Worm (Caenorhabditis elegans) whole organism, L1 larva: Measurements from ENCODE around the gene K08H10.6.

Source experiments
- F16B12.6 ChIP-seq: fragments of 150-350 bp; optimal IDR thresholded peaks from 2 replicates; lab custom pipeline; 2014; ENCODE audit warnings: missing biosample characterization, missing genetic modification characterization
- Y116A8C.19 ChIP-seq: sonication (generic microtip); optimal IDR thresholded peaks from 2 replicates; lab custom pipeline; 2016; ENCODE audit warnings: missing compliant biosample characterization, missing genetic modification characterization, borderline replicate concordance
- alr-1 ChIP-seq: fragments of 200-800 bp; sonication (Bioruptor generic); optimal IDR thresholded peaks from 2 replicates; lab custom pipeline; 2018; ENCODE audit warnings: borderline replicate concordance, mild to moderate bottlenecking, missing genetic modification characterization, missing compliant biosample characterization
- ama-1 ChIP-seq: fragments of 150-350 bp; optimal IDR thresholded peaks from 2 replicates; lab custom pipeline; 2014
- ceh-8 ChIP-seq: fragments of 200-800 bp; sonication (Bioruptor generic); optimal IDR thresholded peaks from 2 replicates; lab custom pipeline; 2018; ENCODE audit warnings: mild to moderate bottlenecking, missing genetic modification characterization, moderate library complexity, missing compliant biosample characterization
- ceh-88 ChIP-seq: fragments of 200-800 bp; sonication (Bioruptor generic); IDR thresholded peaks from 2 replicates; pipeline ENCODE4 v1.3.6; 2022; ENCODE audit warnings: missing genetic modification characterization, missing compliant biosample characterization
- ces-1 ChIP-seq: fragments of 150-350 bp; optimal IDR thresholded peaks from 2 replicates; lab custom pipeline; 2014; ENCODE audit warnings: missing biosample characterization, missing genetic modification reagents, missing genetic modification characterization
- dpl-1 ChIP-seq, 3 experiments: fragments of 150-350 bp in 2 of 3; sonication (generic microtip) in 1 of 3; optimal IDR thresholded peaks; 2 replicates each; lab custom pipeline; 2014 to 2017; ENCODE audit warnings: missing biosample characterization in 3 of 3, missing genetic modification characterization in 3 of 3, missing genetic modification reagents in 3 of 3
- dsc-1 ChIP-seq: sonication (generic microtip); optimal IDR thresholded peaks from 2 replicates; lab custom pipeline; 2016; ENCODE audit warnings: mild to moderate bottlenecking, missing genetic modification characterization, missing compliant biosample characterization
- efl-1 ChIP-seq, 4 experiments: fragments of 150-350 bp; optimal IDR thresholded peaks in 3 of 4; peaks in 1 of 4; 1 replicate in 1 of 4; 2 replicates in 3 of 4; lab custom pipeline; 2014; ENCODE audit warnings: missing biosample characterization in 2 of 4, missing genetic modification characterization in 2 of 4, missing genetic modification reagents in 2 of 4
- elt-3 ChIP-seq, 6 experiments: fragments of 150-350 bp in 1 of 6; sonication (generic microtip); optimal IDR thresholded peaks; 2 replicates each; lab custom pipeline; 2017 to 2018; ENCODE audit warnings: missing biosample characterization in 6 of 6, missing genetic modification characterization in 6 of 6, inconsistent platforms in 1 of 6
- fos-1 ChIP-seq: fragments of 150-350 bp; optimal IDR thresholded peaks from 2 replicates; lab custom pipeline; 2014; ENCODE audit warnings: missing biosample characterization, missing genetic modification characterization
- grh-1 ChIP-seq: fragments of 200-800 bp; sonication (Bioruptor generic); IDR thresholded peaks from 2 replicates; pipeline ENCODE4 v1.3.6; 2022; ENCODE audit warnings: missing genetic modification reagents, missing genetic modification characterization, missing compliant biosample characterization
- hlh-17 ChIP-seq: fragments of 200-800 bp; sonication (Bioruptor generic); optimal IDR thresholded peaks from 2 replicates; lab custom pipeline; 2018; ENCODE audit warnings: missing genetic modification characterization, mild to moderate bottlenecking, missing compliant biosample characterization, moderate library complexity, borderline replicate concordance
- irx-1 ChIP-seq: sonication (generic microtip); optimal IDR thresholded peaks from 2 replicates; lab custom pipeline; 2016; ENCODE audit warnings: missing genetic modification characterization, missing compliant biosample characterization
- jun-1 ChIP-seq: fragments of 150-350 bp; optimal IDR thresholded peaks from 2 replicates; lab custom pipeline; 2014; ENCODE audit warnings: missing biosample characterization, missing genetic modification reagents, missing genetic modification characterization
- lin-13 ChIP-seq: fragments of 150-350 bp; optimal IDR thresholded peaks from 2 replicates; lab custom pipeline; 2014; ENCODE audit warnings: missing biosample characterization, missing genetic modification reagents, missing genetic modification characterization
- lin-14 ChIP-seq: fragments of 200-800 bp; sonication (Bioruptor generic); optimal IDR thresholded peaks from 2 replicates; lab custom pipeline; 2018; ENCODE audit warnings: mild to moderate bottlenecking, missing genetic modification characterization, moderate library complexity, missing compliant biosample characterization
- lin-35 ChIP-seq, 2 experiments: fragments of 150-350 bp; optimal IDR thresholded peaks; 2 replicates each; lab custom pipeline; 2014; ENCODE audit warnings: missing biosample characterization in 2 of 2, missing genetic modification characterization in 2 of 2, missing genetic modification reagents in 2 of 2
- lin-39 ChIP-seq: fragments of 150-350 bp; optimal IDR thresholded peaks from 2 replicates; lab custom pipeline; 2014; ENCODE audit warnings: missing biosample characterization, missing genetic modification reagents, missing genetic modification characterization
- lsy-2 ChIP-seq, 2 experiments: fragments of 150-350 bp; optimal IDR thresholded peaks; 2 replicates each; lab custom pipeline; 2014; ENCODE audit warnings: missing biosample characterization in 2 of 2, missing genetic modification characterization in 2 of 2
- mab-9 ChIP-seq: fragments of 200-800 bp; sonication (Bioruptor generic); IDR thresholded peaks from 2 replicates; pipeline ENCODE4 v1.3.6; 2022; ENCODE audit warnings: missing genetic modification reagents, missing genetic modification characterization, missing compliant biosample characterization
- mdl-1 ChIP-seq, 2 experiments: fragments of 150-350 bp; optimal IDR thresholded peaks; 2 replicates each; lab custom pipeline; 2014 to 2017; ENCODE audit warnings: missing biosample characterization in 2 of 2, missing genetic modification characterization in 2 of 2, inconsistent platforms in 1 of 2
- nhr-12 ChIP-seq: sonication (generic microtip); optimal IDR thresholded peaks from 2 replicates; lab custom pipeline; 2017; ENCODE audit warnings: missing biosample characterization, missing genetic modification characterization
- nhr-19 ChIP-seq: fragments of 200-800 bp; sonication (Bioruptor generic); conservative IDR thresholded peaks from 2 replicates; pipeline ENCODE4 v1.3.6; 2022; ENCODE audit warnings: missing genetic modification characterization, missing compliant biosample characterization
- nhr-20 ChIP-seq: sonication (generic microtip); optimal IDR thresholded peaks from 2 replicates; lab custom pipeline; 2016; ENCODE audit warnings: mild to moderate bottlenecking, missing genetic modification characterization, missing compliant biosample characterization
- nhr-71 ChIP-seq: sonication (generic microtip); optimal IDR thresholded peaks from 2 replicates; lab custom pipeline; 2016; ENCODE audit warnings: mild to moderate bottlenecking, missing genetic modification characterization, moderate library complexity, missing compliant biosample characterization
- nhr-76 ChIP-seq: sonication (generic microtip); optimal IDR thresholded peaks from 2 replicates; lab custom pipeline; 2017; ENCODE audit warnings: missing biosample characterization, missing genetic modification characterization
- nhr-77 ChIP-seq: fragments of 150-350 bp; optimal IDR thresholded peaks from 2 replicates; lab custom pipeline; 2014; ENCODE audit warnings: missing biosample characterization, missing genetic modification characterization
- nhr-84 ChIP-seq: sonication (generic microtip); optimal IDR thresholded peaks from 2 replicates; lab custom pipeline; 2017; ENCODE audit warnings: missing biosample characterization, missing genetic modification characterization
- pag-3 ChIP-seq: sonication (generic microtip); optimal IDR thresholded peaks from 2 replicates; lab custom pipeline; 2017; ENCODE audit warnings: missing genetic modification characterization, mild to moderate bottlenecking, missing compliant biosample characterization, antibody characterized with exemption, borderline replicate concordance; ENCODE audit not compliant: insufficient read depth
- pax-3 ChIP-seq: fragments of 200-800 bp; sonication (Bioruptor generic); optimal IDR thresholded peaks from 2 replicates; lab custom pipeline; 2018; ENCODE audit warnings: mild to moderate bottlenecking, missing genetic modification characterization, moderate library complexity, missing compliant biosample characterization
- rnt-1 ChIP-seq: sonication (generic microtip); optimal IDR thresholded peaks from 2 replicates; lab custom pipeline; 2016; ENCODE audit warnings: mild to moderate bottlenecking, missing genetic modification characterization, moderate library complexity, missing compliant biosample characterization
- skn-1 ChIP-seq: fragments of 150-350 bp; optimal IDR thresholded peaks from 2 replicates; lab custom pipeline; 2014; ENCODE audit warnings: missing biosample characterization, missing genetic modification characterization
- snu-23 ChIP-seq: sonication (generic microtip); optimal IDR thresholded peaks from 2 replicates; lab custom pipeline; 2016; ENCODE audit warnings: missing genetic modification characterization, missing compliant biosample characterization
- sox-4 ChIP-seq: sonication (generic microtip); optimal IDR thresholded peaks from 2 replicates; lab custom pipeline; 2016; ENCODE audit warnings: missing genetic modification characterization, missing compliant biosample characterization
- sup-37 ChIP-seq: fragments of 200-800 bp; sonication (Bioruptor generic); optimal IDR thresholded peaks from 2 replicates; lab custom pipeline; 2018; ENCODE audit warnings: mild to moderate bottlenecking, missing genetic modification characterization, missing compliant biosample characterization
- swsn-7 ChIP-seq: sonication (generic microtip); optimal IDR thresholded peaks from 2 replicates; lab custom pipeline; 2016; ENCODE audit warnings: missing genetic modification characterization, missing compliant biosample characterization
- tbx-2 ChIP-seq: sonication (generic microtip); optimal IDR thresholded peaks from 2 replicates; lab custom pipeline; 2016; ENCODE audit warnings: missing genetic modification characterization, missing compliant biosample characterization
- unc-130 ChIP-seq: fragments of 150-350 bp; optimal IDR thresholded peaks from 2 replicates; lab custom pipeline; 2017; ENCODE audit warnings: missing biosample characterization, missing genetic modification characterization, inconsistent platforms
- unc-30 ChIP-seq: sonication (generic microtip); optimal IDR thresholded peaks from 2 replicates; lab custom pipeline; 2017; ENCODE audit warnings: missing biosample characterization, missing genetic modification characterization
- unc-62 ChIP-seq: fragments of 150-350 bp; optimal IDR thresholded peaks from 2 replicates; lab custom pipeline; 2014; ENCODE audit warnings: missing biosample characterization, missing genetic modification reagents, missing genetic modification characterization
- unc-86 ChIP-seq: sonication (generic microtip); optimal IDR thresholded peaks from 2 replicates; lab custom pipeline; 2016; ENCODE audit warnings: missing genetic modification characterization, missing compliant biosample characterization
- unc-98 ChIP-seq: fragments of 200-800 bp; sonication (Bioruptor generic); IDR thresholded peaks from 2 replicates; pipeline ENCODE4 v1.3.6; 2022; ENCODE audit warnings: missing genetic modification characterization, missing compliant biosample characterization
- xbp-1 ChIP-seq: sonication (generic microtip); optimal IDR thresholded peaks from 2 replicates; lab custom pipeline; 2016; ENCODE audit warnings: missing genetic modification characterization, missing compliant biosample characterization
- zip-4 ChIP-seq: fragments of 200-800 bp; sonication (Bioruptor generic); optimal IDR thresholded peaks from 2 replicates; lab custom pipeline; 2018; ENCODE audit warnings: mild to moderate bottlenecking, missing genetic modification characterization, moderate library complexity, missing compliant biosample characterization

K08H10.6 gene

DNA sequence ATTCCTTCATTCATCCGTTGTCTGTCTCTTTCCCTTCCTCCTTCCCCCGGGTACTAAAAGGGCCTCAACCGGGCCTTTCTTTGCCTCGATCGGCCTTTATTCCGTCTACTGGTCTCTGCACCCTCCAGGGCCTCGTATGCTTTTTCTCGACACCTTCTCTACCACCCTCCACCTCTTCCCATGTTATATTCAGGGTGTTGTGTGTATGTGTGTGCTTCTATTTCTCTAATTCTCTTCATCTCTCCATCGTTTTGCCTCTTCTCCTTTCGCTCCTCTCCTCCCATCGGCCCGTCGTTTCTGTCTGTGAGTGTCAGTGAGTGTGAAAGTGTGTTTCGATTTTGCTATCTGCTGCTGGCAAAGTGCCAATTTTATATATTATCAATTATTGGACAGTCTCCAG, 44.1 kb upstream of the K08H10.6 start (continued):
- peak; percentile 62 to 69 for TF ChIP-seq efl-1 (optimal IDR thresholded peaks at IDR 0.05; lab: Kevin White, UChicago)
- no peak for TF ChIP-seq efl-1 (GFP tag; optimal IDR thresholded peaks at IDR 0.05 in 1 of 2; lab: Kevin White, UChicago)
- TF ChIP-seq snu-23 (GFP tag; lab: Kevin White, UChicago) = peak; percentile 75
- no peak for TF ChIP-seq lin-39 (tag; lab: Kevin White, UChicago)
- peak; percentile 26 for TF ChIP-seq xbp-1 (tag; lab: Kevin White, UChicago)
- no peak for TF ChIP-seq sox-4 (tag; lab: Kevin White, UChicago)
- TF ChIP-seq nhr-19 = peak; percentile 48
- peak; percentile 66 for TF ChIP-seq swsn-7
- TF ChIP-seq jun-1 (tag; lab: Kevin White, UChicago) = peak; percentile 70
- no peak for TF ChIP-seq unc-62 (GFP tag; lab: Kevin White, UChicago)
- peak; percentile 61 to 64 for TF ChIP-seq lin-35 (GFP tag; optimal IDR thresholded peaks at IDR 0.05; lab: Kevin White, UChicago)
- peak; percentile 79 for TF ChIP-seq lin-14 (GFP tag; lab: Kevin White, UChicago)
- peak; percentile 25 for TF ChIP-seq ceh-8 (GFP tag; lab: Kevin White, UChicago)
- peak; percentile 2 for TF ChIP-seq F16B12.6 (tag; lab: Kevin White, UChicago)
- no peak for TF ChIP-seq ama-1
- peak; percentile 28 for TF ChIP-seq unc-86 (tag; lab: Kevin White, UChicago)
- TF ChIP-seq elt-3 (tag; optimal IDR thresholded peaks at IDR 0.05; lab: Kevin White, UChicago) = peak in 3 of 6 experiments; percentile 7 to 49 (median 41)
- peak; percentile 52 for TF ChIP-seq dsc-1 (tag; lab: Kevin White, UChicago)
- TF ChIP-seq zip-4 = no peak
- no peak for TF ChIP-seq unc-98 (GFP tag; lab: Robert Waterston, UW)
- TF ChIP-seq ceh-88 (GFP tag; lab: Robert Waterston, UW) = no peak
- no peak for TF ChIP-seq skn-1 (tag; lab: Kevin White, UChicago)
- TF ChIP-seq fos-1 (tag; lab: Kevin White, UChicago) = peak; percentile 51
- TF ChIP-seq lin-13 (GFP tag; lab: Kevin White, UChicago) = peak; percentile 33
- TF ChIP-seq dpl-1 (GFP tag; optimal IDR thresholded peaks at IDR 0.05; lab: Kevin White, UChicago) = peak; percentile 4 to 30 (median 7)
- no peak for TF ChIP-seq nhr-84

DNA sequence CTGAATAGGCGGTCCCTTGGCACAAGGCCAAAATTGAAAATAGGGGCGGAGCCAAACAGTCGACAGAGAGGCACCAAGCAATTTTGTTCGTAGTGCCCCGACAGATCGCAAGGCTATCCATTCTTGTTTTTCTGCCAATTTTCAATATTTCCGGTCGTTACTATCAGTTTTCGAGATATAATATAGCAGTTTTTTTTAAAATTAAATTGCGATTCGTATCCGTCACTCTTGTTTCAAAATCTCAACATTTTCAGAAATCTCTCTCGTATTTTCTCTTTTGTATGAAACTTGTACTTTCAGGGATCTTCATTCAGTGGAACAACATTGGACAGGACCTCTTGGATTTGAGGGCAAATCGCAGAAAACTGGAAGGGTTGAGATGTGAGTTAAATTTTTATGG, 41.3 kb upstream of the K08H10.6 start, which contains the start of gene F57A8.1:
Gene F57A8.1, plus strand, starts transcription at position 301 of the 400 bp plus-strand sequence.
- no peak for TF ChIP-seq lin-14 (GFP tag; lab: Kevin White, UChicago)
- TF ChIP-seq mab-9 (GFP tag; lab: Robert Waterston, UW) = no peak
- TF ChIP-seq pax-3 (tag; lab: Kevin White, UChicago) = no peak
- TF ChIP-seq unc-62 (GFP tag; lab: Kevin White, UChicago) = no peak
- no peak for TF ChIP-seq ces-1 (GFP tag; lab: Kevin White, UChicago)
- no peak for TF ChIP-seq nhr-12
- TF ChIP-seq lin-39 (tag; lab: Kevin White, UChicago) = no peak

DNA sequence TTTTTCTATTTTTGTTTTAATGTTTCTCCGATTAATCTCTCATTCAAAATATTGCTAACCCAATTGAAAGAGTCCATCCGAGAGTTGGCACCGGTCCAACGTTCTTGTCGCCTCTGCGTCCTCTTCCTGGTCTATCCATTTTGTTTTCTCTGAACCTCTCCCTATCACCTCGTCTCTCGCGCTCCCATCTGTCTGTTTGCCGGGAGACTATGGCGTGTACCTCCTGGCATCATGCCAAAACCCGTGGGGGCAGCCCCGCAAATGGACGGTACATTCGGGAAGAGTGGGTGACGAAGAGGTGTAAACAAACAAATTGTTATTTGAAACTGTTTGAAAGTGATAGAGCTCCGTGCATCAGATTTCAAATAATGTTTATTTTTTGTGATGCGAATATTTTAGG, 40.6 kb upstream of the K08H10.6 start, which contains the start of gene T06E8.2:
Gene T06E8.2, minus strand, starts transcription at position 139 of the 400 bp plus-strand sequence.
- no peak for TF ChIP-seq alr-1 (tag; lab: Kevin White, UChicago)
- TF ChIP-seq pag-3 (tag; lab: Kevin White, UChicago) = peak; percentile 86
- TF ChIP-seq nhr-76 (tag; lab: Kevin White, UChicago) = no peak
- TF ChIP-seq nhr-77 (tag; lab: Kevin White, UChicago) = peak; percentile 38
- peak; percentile 58 for TF ChIP-seq swsn-7
- 0 out of 2 replicates have a peak, but pooled peaks have one; percentile 34 for TF ChIP-seq grh-1 (GFP tag; lab: Robert Waterston, UW)
- TF ChIP-seq sup-37 (GFP tag; lab: Kevin White, UChicago) = no peak
- TF ChIP-seq mdl-1 (tag; optimal IDR thresholded peaks at IDR 0.05; lab: Kevin White, UChicago) = peak in 1 of 2 experiments; percentile 64
- TF ChIP-seq Y116A8C.19 (tag; lab: Kevin White, UChicago) = no peak
- peak; percentile 32 for TF ChIP-seq irx-1 (tag; lab: Kevin White, UChicago)
- TF ChIP-seq lsy-2 (tag; optimal IDR thresholded peaks at IDR 0.05; lab: Kevin White, UChicago) = peak; percentile 34 to 43
- peak; percentile 79 for TF ChIP-seq nhr-20
- TF ChIP-seq efl-1 (optimal IDR thresholded peaks at IDR 0.05; lab: Kevin White, UChicago) = peak; percentile 40 to 44
- peak; percentile 15 to 74 for TF ChIP-seq efl-1 (GFP tag; optimal IDR thresholded peaks at IDR 0.05 in 1 of 2; lab: Kevin White, UChicago)
- TF ChIP-seq rnt-1 (tag; lab: Kevin White, UChicago) = peak; percentile 52
- TF ChIP-seq nhr-71 (tag; lab: Kevin White, UChicago) = peak; percentile 80
- TF ChIP-seq skn-1 (tag; lab: Kevin White, UChicago) = peak; percentile 49
- no peak for TF ChIP-seq hlh-17 (GFP tag; lab: Kevin White, UChicago)
- TF ChIP-seq ces-1 (GFP tag; lab: Kevin White, UChicago) = no peak
- peak; percentile 67 for TF ChIP-seq unc-130 (tag; lab: Kevin White, UChicago)
- TF ChIP-seq unc-30 (tag; lab: Kevin White, UChicago) = no peak
- peak; percentile 13 for TF ChIP-seq lin-13 (GFP tag; lab: Kevin White, UChicago)
- TF ChIP-seq xbp-1 (tag; lab: Kevin White, UChicago) = peak; percentile 35
- TF ChIP-seq tbx-2 (tag; lab: Kevin White, UChicago) = peak; percentile 52
- peak in 1 of 3 experiments; percentile 21 for TF ChIP-seq dpl-1 (GFP tag; optimal IDR thresholded peaks at IDR 0.05; lab: Kevin White, UChicago)
- peak; percentile 58 for TF ChIP-seq nhr-19
- peak; percentile 80 for TF ChIP-seq dsc-1 (tag; lab: Kevin White, UChicago)
